Fruit fly (Drosophila melanogaster) whole organism, prepupa: ENCODE measurements around the gene Wbp2.

Experiments used
- CG16779 ChIP-seq: fragments of 200-800 bp; sonication (Bioruptor generic); optimal IDR thresholded peaks from 3 replicates; lab custom pipeline; 2017; ENCODE audit warnings: missing biosample characterization, mild to moderate bottlenecking, missing genetic modification characterization
- Eip93F ChIP-seq: fragments of 200-800 bp; sonication (Bioruptor generic); optimal IDR thresholded peaks from 2 replicates; lab custom pipeline; 2016; ENCODE audit warnings: missing biosample characterization, mild to moderate bottlenecking, missing genetic modification characterization
- Sox102F ChIP-seq: fragments of 200-800 bp; sonication (Bioruptor generic); optimal IDR thresholded peaks from 2 replicates; lab custom pipeline; 2016; ENCODE audit warnings: missing biosample characterization, mild to moderate bottlenecking, missing genetic modification characterization

dm6 chr3L:12884680-12885079 lies 34.7 kb downstream of the Wbp2 start, which contains the start of gene CG14120:
- TF ChIP-seq Sox102F: no peak
- TF ChIP-seq Eip93F: no peak
- no peak for TF ChIP-seq CG16779 (tag; lab: Kevin White, UChicago)
